In genomic region chrX:8493473-8493872, dm6 we compare ENCODE assay signal across 4 fruit fly cellular contexts.
TF ChIP-seq lines count a peak whose summit lies in the region.

No protein-coding gene starts in this region.

- TF ChIP-seq CTCF in whole organism, embryonic (GFP tag; optimal IDR thresholded peaks at IDR 0.05; lab: Kevin White, UChicago) = no peak

TF ChIP-seq in whole organism, adult, 20 proteins besides CTCF, POLR2A, EP300 and RAD21:
- TF ChIP-seq ovo (GFP tag; optimal IDR thresholded peaks at IDR 0.05; lab: Kevin White, UChicago) = peak; percentile 21
- peak; percentile 12 for TF ChIP-seq CG7101 (tag; optimal IDR thresholded peaks at IDR 0.05; lab: Kevin White, UChicago)
- TF ChIP-seq cic (GFP tag; optimal IDR thresholded peaks at IDR 0.05; lab: Kevin White, UChicago) = no peak
- peak; percentile 60 for TF ChIP-seq bab1 (GFP tag; optimal IDR thresholded peaks at IDR 0.05; lab: Kevin White, UChicago)
- TF ChIP-seq CG7045 (GFP tag; optimal IDR thresholded peaks at IDR 0.05; lab: Kevin White, UChicago) = no peak

TF ChIP-seq in whole organism, embryonic, 481 proteins besides CTCF, POLR2A, EP300 and RAD21 (continues in another document):
- TF ChIP-seq jumu (GFP tag; optimal IDR thresholded peaks at IDR 0.05; lab: Kevin White, UChicago) (no peak), H2.0 (GFP tag; IDR thresholded peaks at IDR 0.05; lab: Robert Waterston, UW) (peak; percentile 54), CG17829 (tag; optimal IDR thresholded peaks at IDR 0.05; lab: Kevin White, UChicago) (no peak), CG16815 (GFP tag; optimal IDR thresholded peaks at IDR 0.05; lab: Kevin White, UChicago) (no peak), CG1233 (GFP tag; optimal IDR thresholded peaks at IDR 0.05; lab: Kevin White, UChicago) (peak; percentile 2), hbn (GFP tag; IDR thresholded peaks at IDR 0.05; lab: Robert Waterston, UW; ENCODE audit: partially characterized antibody) (no peak), CG11560 (tag; IDR thresholded peaks at IDR 0.05; lab: Robert Waterston, UW) (no peak), Mad (GFP tag; optimal IDR thresholded peaks at IDR 0.05; lab: Kevin White, UChicago) (no peak), Sin3A (optimal IDR thresholded peaks at IDR 0.05; lab: Kevin White, UChicago) (no peak), CG7271 (tag; optimal IDR thresholded peaks at IDR 0.05; lab: Kevin White, UChicago) (no peak), Kr (GFP tag; optimal IDR thresholded peaks at IDR 0.05; lab: Kevin White, UChicago) (no peak), Asciz (GFP tag; optimal IDR thresholded peaks at IDR 0.05; lab: Kevin White, UChicago) (no peak), CG11085 (GFP tag; IDR thresholded peaks at IDR 0.05; lab: Robert Waterston, UW) (no peak), ci (GFP tag; IDR thresholded peaks at IDR 0.05; lab: Robert Waterston, UW) (peak; percentile 26; the same call in 1 of the 3 replicates), CG12769 (tag; optimal IDR thresholded peaks at IDR 0.05; lab: Kevin White, UChicago) (peak; percentile 77), fu2 (GFP tag; optimal IDR thresholded peaks at IDR 0.05; lab: Kevin White, UChicago) (no peak), Dfd (GFP tag; optimal IDR thresholded peaks at IDR 0.05; lab: Kevin White, UChicago) (no peak), ATbp (GFP tag; optimal IDR thresholded peaks at IDR 0.05; lab: Kevin White, UChicago) (no peak), prd (optimal IDR thresholded peaks at IDR 0.05; lab: Kevin White, UChicago) (no peak), prd (GFP tag; IDR thresholded peaks at IDR 0.05; lab: Robert Waterston, UW) (peak; percentile 48; the same call in 1 of the 3 replicates), sima (GFP tag; optimal IDR thresholded peaks at IDR 0.05; lab: Kevin White, UChicago) (no peak), CG2712 (tag; optimal IDR thresholded peaks at IDR 0.05; lab: Kevin White, UChicago) (peak; percentile 10), dpn (GFP tag; optimal IDR thresholded peaks at IDR 0.05; lab: Kevin White, UChicago) (peak in 1 of 2 experiments; percentile 28), nerfin-1 (tag; optimal IDR thresholded peaks at IDR 0.05; lab: Kevin White, UChicago) (no peak), en (GFP tag; optimal IDR thresholded peaks at IDR 0.05; lab: Kevin White, UChicago) (no peak), CG12104 (GFP tag; optimal IDR thresholded peaks at IDR 0.05; lab: Kevin White, UChicago) (no peak), D19A (tag; optimal IDR thresholded peaks at IDR 0.05; lab: Kevin White, UChicago) (no peak), Dref (GFP tag; IDR thresholded peaks at IDR 0.05; lab: Robert Waterston, UW) (no peak), CG9797 (GFP tag; optimal IDR thresholded peaks at IDR 0.05; lab: Kevin White, UChicago) (no peak), Sry-β (GFP tag; optimal IDR thresholded peaks at IDR 0.05; lab: Kevin White, UChicago) (no peak)

TF ChIP-seq in whole organism, prepupa, 60 proteins besides CTCF, POLR2A, EP300 and RAD21:
- TF ChIP-seq CG6163 (GFP tag; IDR thresholded peaks at IDR 0.05; lab: Robert Waterston, UW) (0 out of 3 replicates have a peak, but pooled peaks have one; percentile 31), achi (GFP tag; optimal IDR thresholded peaks at IDR 0.05; lab: Kevin White, UChicago) (no peak), svp (GFP tag; lab: Kevin White, UChicago) (peak; percentile 65), Lpt (GFP tag; optimal IDR thresholded peaks at IDR 0.05; lab: Kevin White, UChicago) (no peak), salr (GFP tag; optimal IDR thresholded peaks at IDR 0.05; lab: Kevin White, UChicago) (no peak), Eip93F (GFP tag; optimal IDR thresholded peaks at IDR 0.05; lab: Kevin White, UChicago) (no peak), CG7368 (GFP tag; optimal IDR thresholded peaks at IDR 0.05; lab: Kevin White, UChicago) (no peak), CG8319 (GFP tag; optimal IDR thresholded peaks at IDR 0.05; lab: Kevin White, UChicago) (no peak), OdsH (GFP tag; optimal IDR thresholded peaks at IDR 0.05; lab: Kevin White, UChicago) (no peak), spab (GFP tag; optimal IDR thresholded peaks at IDR 0.05; lab: Kevin White, UChicago) (no peak), CG8632 (GFP tag; optimal IDR thresholded peaks at IDR 0.05; lab: Kevin White, UChicago) (no peak), Eip78C (GFP tag; lab: Kevin White, UChicago) (peak; percentile 77), CG1621 (tag; optimal IDR thresholded peaks at IDR 0.05; lab: Kevin White, UChicago) (no peak), Ets21C (GFP tag; optimal IDR thresholded peaks at IDR 0.05; lab: Kevin White, UChicago) (no peak), CG3032 (tag; optimal IDR thresholded peaks at IDR 0.05; lab: Kevin White, UChicago) (no peak), CG6792 (GFP tag; optimal IDR thresholded peaks at IDR 0.05; lab: Kevin White, UChicago) (no peak), CG10631 (GFP tag; optimal IDR thresholded peaks at IDR 0.05; lab: Kevin White, UChicago) (no peak), lz (GFP tag; optimal IDR thresholded peaks at IDR 0.05; lab: Kevin White, UChicago) (no peak), eg (GFP tag; IDR thresholded peaks at IDR 0.05; lab: Robert Waterston, UW) (0 out of 3 replicates have a peak, but pooled peaks have one; percentile 30), vri (GFP tag; optimal IDR thresholded peaks at IDR 0.05; lab: Kevin White, UChicago) (no peak), esn (GFP tag; optimal IDR thresholded peaks at IDR 0.05; lab: Kevin White, UChicago) (peak; percentile 1), Sox15 (GFP tag; optimal IDR thresholded peaks at IDR 0.05; lab: Kevin White, UChicago) (no peak), Sox102F (GFP tag; optimal IDR thresholded peaks at IDR 0.05; lab: Kevin White, UChicago) (peak; percentile 10), Eip75B (GFP tag; optimal IDR thresholded peaks at IDR 0.05; lab: Kevin White, UChicago) (no peak), ss (GFP tag; optimal IDR thresholded peaks at IDR 0.05; lab: Kevin White, UChicago) (no peak)

TF ChIP-seq in whole organism, wandering third instar larva, 38 proteins besides CTCF, POLR2A, EP300 and RAD21:
- TF ChIP-seq fru (GFP tag; optimal IDR thresholded peaks at IDR 0.05; lab: Kevin White, UChicago) (peak; percentile 24), dmrt93B (GFP tag; optimal IDR thresholded peaks at IDR 0.05; lab: Kevin White, UChicago) (no peak), rgr (GFP tag; optimal IDR thresholded peaks at IDR 0.05; lab: Kevin White, UChicago) (peak; percentile 9)
